Worm (Caenorhabditis elegans) whole organism, midembryonic: ENCODE data around the gene oac-50.

ENCODE experiments used
- T22C8.4 ChIP-seq: fragments of 200-800 bp; sonication (Bioruptor generic); IDR thresholded peaks from 2 replicates; pipeline ENCODE4 v1.3.6; 2022; ENCODE audit warnings: missing genetic modification characterization, missing compliant biosample characterization
- cog-1 ChIP-seq: sonication (generic microtip); optimal IDR thresholded peaks from 2 replicates; lab custom pipeline; 2016; ENCODE audit warnings: missing genetic modification characterization, missing compliant biosample characterization
- flt-1 ChIP-seq: fragments of 200-800 bp; sonication (Bioruptor generic); IDR thresholded peaks from 2 replicates; pipeline ENCODE4 v1.3.6; 2022; ENCODE audit warnings: missing genetic modification characterization, missing compliant biosample characterization
- klf-2 ChIP-seq: fragments of 200-800 bp; sonication (Bioruptor generic); conservative IDR thresholded peaks from 2 replicates; pipeline ENCODE4 v1.3.6; 2022; ENCODE audit warnings: missing genetic modification reagents, missing genetic modification characterization, missing compliant biosample characterization
- med-1 ChIP-seq: sonication (generic microtip); optimal IDR thresholded peaks from 2 replicates; lab custom pipeline; 2017; ENCODE audit warnings: missing genetic modification characterization, mild to moderate bottlenecking, missing compliant biosample characterization, antibody characterized with exemption, missing genetic modification reagents; ENCODE audit not compliant: insufficient read depth
- ref-1 ChIP-seq: fragments of 200-800 bp; sonication (Bioruptor generic); conservative IDR thresholded peaks from 2 replicates; pipeline ENCODE4 v1.3.6; 2022; ENCODE audit warnings: missing genetic modification reagents, missing genetic modification characterization, missing compliant biosample characterization
- tab-1 ChIP-seq: fragments of 200-800 bp; sonication (Bioruptor generic); IDR thresholded peaks from 2 replicates; pipeline ENCODE4 v1.3.6; 2022; ENCODE audit warnings: missing genetic modification characterization, missing compliant biosample characterization
- ztf-23 ChIP-seq: fragments of 200-800 bp; sonication (Bioruptor generic); IDR thresholded peaks from 2 replicates; pipeline ENCODE4 v1.3.6; 2022; ENCODE audit warnings: missing genetic modification reagents, missing genetic modification characterization, missing compliant biosample characterization
- ztf-29 ChIP-seq: fragments of 200-800 bp; sonication (Bioruptor generic); IDR thresholded peaks from 2 replicates; pipeline ENCODE4 v1.3.6; 2022; ENCODE audit warnings: missing genetic modification reagents, missing genetic modification characterization, missing compliant biosample characterization

- TF ChIP-seq klf-2 (GFP tag; lab: Robert Waterston, UW): no peak
- TF ChIP-seq ztf-23 (GFP tag; lab: Robert Waterston, UW): no peak
- TF ChIP-seq ztf-29 (GFP tag; lab: Robert Waterston, UW): no peak
- no peak for TF ChIP-seq cog-1 (tag; lab: Kevin White, UChicago)
- no peak for TF ChIP-seq flt-1
- TF ChIP-seq tab-1 (GFP tag; lab: Robert Waterston, UW): no peak
- TF ChIP-seq med-1 (GFP tag; lab: Kevin White, UChicago): no peak
- no peak for TF ChIP-seq T22C8.4 (GFP tag; lab: Robert Waterston, UW)
- no peak for TF ChIP-seq ref-1
Observed at ce11 chrV:9056253-9056652, 17.1 kb downstream of the oac-50 start, which contains the start of gene C25E10.10.
